Fruit fly (Drosophila melanogaster): ENCODE measurements around the gene moody.

The moody gene

dm6 chrX:2050070-2050899 lies at the start of gene moody:
TSS of gene moody (minus strand) at chrX:2050120.
- TF ChIP-seq psq (optimal IDR thresholded peaks at IDR 0.05): no peak
- TF ChIP-seq insv (optimal IDR thresholded peaks at IDR 0.05): no peak
- TF ChIP-seq Sin3A (optimal IDR thresholded peaks at IDR 0.05): no peak
- no peak for TF ChIP-seq h (optimal IDR thresholded peaks at IDR 0.05)
- TF ChIP-seq ttk (optimal IDR thresholded peaks at IDR 0.05): no peak
- no peak for TF ChIP-seq Myc (optimal IDR thresholded peaks at IDR 0.05)

DNA sequence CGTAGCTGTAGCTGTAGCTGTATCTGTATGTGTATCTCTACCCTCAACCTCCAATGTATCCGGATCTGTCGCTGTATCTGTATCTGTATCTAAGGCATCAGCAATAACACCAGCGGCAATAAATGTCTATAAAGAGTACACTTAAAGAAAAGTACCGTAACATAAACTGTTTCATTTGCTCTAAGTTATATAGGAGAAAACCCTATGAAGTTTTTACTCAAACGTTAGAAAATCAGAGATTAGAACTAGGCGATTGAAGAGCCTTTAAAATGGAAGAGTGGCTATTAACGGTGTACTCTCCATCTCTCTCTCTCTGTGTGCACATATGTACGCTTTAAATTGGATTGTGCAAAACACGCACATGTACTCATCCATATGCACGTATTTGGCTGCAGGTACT lies 48.3 kb upstream of the moody start:
- TF ChIP-seq ttk (optimal IDR thresholded peaks at IDR 0.05): no peak
- no peak for TF ChIP-seq h (optimal IDR thresholded peaks at IDR 0.05)
- no peak for TF ChIP-seq Sin3A (optimal IDR thresholded peaks at IDR 0.05)
- no peak for TF ChIP-seq psq (optimal IDR thresholded peaks at IDR 0.05)
- TF ChIP-seq insv (optimal IDR thresholded peaks at IDR 0.05): no peak
- TF ChIP-seq Myc (optimal IDR thresholded peaks at IDR 0.05): no peak

dm6 chrX:2096341-2096740 lies 46.4 kb upstream of the moody start:
- TF ChIP-seq insv (optimal IDR thresholded peaks at IDR 0.05): no peak
- no peak for TF ChIP-seq ttk (optimal IDR thresholded peaks at IDR 0.05)
- no peak for TF ChIP-seq Sin3A (optimal IDR thresholded peaks at IDR 0.05)
- TF ChIP-seq Myc (optimal IDR thresholded peaks at IDR 0.05): no peak
- no peak for TF ChIP-seq psq (optimal IDR thresholded peaks at IDR 0.05)
- TF ChIP-seq h (optimal IDR thresholded peaks at IDR 0.05): no peak

DNA sequence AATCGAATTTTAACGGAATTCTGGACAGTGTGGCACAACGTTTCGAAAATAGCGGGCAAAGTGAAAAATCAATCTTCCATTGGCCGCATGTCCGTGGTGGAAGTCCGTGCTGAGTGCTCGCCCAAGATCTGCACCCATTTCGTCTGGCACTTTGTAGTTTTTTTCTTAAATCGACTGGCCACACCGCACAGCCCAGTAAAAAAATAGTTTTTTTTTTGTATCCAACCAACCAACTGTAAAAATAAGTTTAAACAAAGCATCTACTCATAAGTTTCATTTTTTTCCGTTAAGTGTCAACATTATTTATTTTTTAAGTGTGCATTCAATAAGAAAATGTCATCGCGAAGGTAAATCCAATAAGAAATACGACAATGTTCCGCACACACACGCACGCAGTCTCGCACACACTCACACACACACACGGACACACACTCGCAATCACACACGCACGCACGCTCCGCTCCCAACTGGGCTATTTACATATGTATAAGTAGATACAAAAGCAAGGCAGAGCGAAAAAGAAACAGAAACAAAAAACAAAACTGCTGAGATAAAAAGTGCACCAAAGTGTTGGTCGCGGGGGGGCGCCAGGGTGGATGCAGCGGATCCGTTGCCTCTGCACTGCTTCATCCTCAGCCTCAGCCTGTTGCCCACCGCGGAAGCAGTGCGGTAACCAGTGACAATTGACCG lies 44.3 kb upstream of the moody start, which contains the start of gene csw:
TSS of gene csw (plus strand) at position 163 of the 690 bp plus-strand sequence.
- TF ChIP-seq Sin3A (optimal IDR thresholded peaks at IDR 0.05): no peak
- no peak for TF ChIP-seq Myc (optimal IDR thresholded peaks at IDR 0.05)
- TF ChIP-seq psq (optimal IDR thresholded peaks at IDR 0.05): no peak
- no peak for TF ChIP-seq ttk (optimal IDR thresholded peaks at IDR 0.05)
- TF ChIP-seq insv (optimal IDR thresholded peaks at IDR 0.05): no peak
- no peak for TF ChIP-seq h (optimal IDR thresholded peaks at IDR 0.05)

DNA sequence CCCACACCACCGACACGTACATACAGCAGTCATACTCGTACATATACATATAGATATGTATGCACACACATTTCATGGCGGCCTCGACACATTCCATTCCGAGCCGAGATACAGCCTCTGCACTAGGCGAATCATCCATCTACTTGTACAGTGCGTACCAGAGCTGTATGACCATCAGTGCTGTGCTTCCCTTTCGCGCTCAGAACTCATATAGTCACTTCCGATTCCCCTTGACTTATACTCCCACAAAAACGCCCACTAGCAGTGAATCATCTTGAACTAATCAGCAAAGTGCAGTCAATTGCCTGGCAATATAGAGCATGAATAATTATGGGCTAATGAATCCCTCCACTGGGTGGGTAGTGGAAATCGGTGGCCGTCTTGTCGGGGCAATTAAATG lies 39.9 kb upstream of the moody start:
- TF ChIP-seq insv (optimal IDR thresholded peaks at IDR 0.05) (no peak), Myc (optimal IDR thresholded peaks at IDR 0.05) (no peak), Sin3A (optimal IDR thresholded peaks at IDR 0.05) (no peak), ttk (optimal IDR thresholded peaks at IDR 0.05) (no peak), h (optimal IDR thresholded peaks at IDR 0.05) (no peak), psq (optimal IDR thresholded peaks at IDR 0.05) (no peak)

DNA sequence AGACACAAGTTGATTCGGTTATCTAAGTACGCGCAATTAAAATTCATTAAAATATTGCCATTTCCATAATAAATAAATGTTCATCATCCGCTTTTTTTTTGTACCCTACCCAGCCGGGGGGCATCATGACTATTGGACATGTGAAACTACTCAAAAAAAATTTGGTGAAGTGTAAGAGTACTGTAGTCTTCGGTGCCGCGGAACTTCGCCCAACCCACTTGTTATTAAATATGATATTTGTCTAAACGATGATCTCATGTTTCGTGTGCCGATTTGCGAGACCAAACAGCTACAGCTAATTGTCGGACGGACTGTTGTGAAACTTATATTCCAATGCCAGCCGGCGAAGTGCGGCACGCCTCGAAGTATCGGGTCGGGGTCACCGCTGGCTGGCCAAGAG lies 38.9 kb upstream of the moody start:
- TF ChIP-seq psq (optimal IDR thresholded peaks at IDR 0.05): no peak
- TF ChIP-seq h (optimal IDR thresholded peaks at IDR 0.05): no peak
- no peak for TF ChIP-seq insv (optimal IDR thresholded peaks at IDR 0.05)
- TF ChIP-seq ttk (optimal IDR thresholded peaks at IDR 0.05): no peak
- no peak for TF ChIP-seq Sin3A (optimal IDR thresholded peaks at IDR 0.05)
- no peak for TF ChIP-seq Myc (optimal IDR thresholded peaks at IDR 0.05)

DNA sequence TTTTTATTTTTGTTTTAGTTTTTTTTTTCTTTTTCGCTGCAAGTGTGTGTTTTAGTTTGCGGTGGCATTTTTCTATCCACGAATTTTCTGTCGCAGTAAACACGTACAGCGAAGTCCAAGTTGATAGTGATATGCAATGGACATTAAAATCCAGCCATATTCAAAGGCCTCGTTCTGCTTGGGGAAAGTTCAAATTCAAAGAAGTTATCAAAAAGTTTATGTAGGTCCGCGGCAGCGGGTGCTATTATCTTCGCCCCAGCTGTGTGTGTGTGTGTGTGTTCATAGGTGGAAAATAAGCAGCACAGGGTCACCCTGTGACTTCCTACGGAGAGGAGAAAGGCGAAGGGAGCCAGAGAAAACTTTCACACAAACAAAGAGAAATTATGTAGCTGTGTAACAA lies 37.6 kb upstream of the moody start:
- no peak for TF ChIP-seq psq (optimal IDR thresholded peaks at IDR 0.05)
- no peak for TF ChIP-seq insv (optimal IDR thresholded peaks at IDR 0.05)
- no peak for TF ChIP-seq h (optimal IDR thresholded peaks at IDR 0.05)
- no peak for TF ChIP-seq ttk (optimal IDR thresholded peaks at IDR 0.05)
- no peak for TF ChIP-seq Sin3A (optimal IDR thresholded peaks at IDR 0.05)
- TF ChIP-seq Myc (optimal IDR thresholded peaks at IDR 0.05): no peak

dm6 chrX:2083678-2084162 lies 33.8 kb upstream of the moody start:
- TF ChIP-seq Myc (optimal IDR thresholded peaks at IDR 0.05) (no peak), ttk (optimal IDR thresholded peaks at IDR 0.05) (no peak), psq (optimal IDR thresholded peaks at IDR 0.05) (no peak), Sin3A (optimal IDR thresholded peaks at IDR 0.05) (no peak), h (optimal IDR thresholded peaks at IDR 0.05) (no peak), insv (optimal IDR thresholded peaks at IDR 0.05) (no peak)

DNA sequence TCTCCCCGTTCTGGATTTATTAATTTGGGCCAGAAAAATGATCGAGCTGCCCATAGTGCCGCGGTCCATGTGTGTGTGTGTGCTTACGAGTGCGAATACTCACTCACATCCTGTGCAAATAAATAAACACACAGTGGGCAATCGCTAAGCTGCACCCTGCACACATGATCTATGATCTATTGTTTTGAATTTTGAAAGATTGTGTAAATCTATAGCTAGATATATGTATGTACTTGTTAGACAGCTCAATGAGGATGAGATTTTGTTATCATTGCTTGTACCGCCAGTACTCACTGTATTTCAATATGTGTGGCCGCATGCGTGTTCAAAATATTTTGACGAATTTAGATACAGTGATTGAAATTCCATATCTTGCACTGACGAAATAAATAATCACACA lies 33.2 kb upstream of the moody start:
- no peak for TF ChIP-seq psq (optimal IDR thresholded peaks at IDR 0.05)
- no peak for TF ChIP-seq h (optimal IDR thresholded peaks at IDR 0.05)
- no peak for TF ChIP-seq Myc (optimal IDR thresholded peaks at IDR 0.05)
- TF ChIP-seq Sin3A (optimal IDR thresholded peaks at IDR 0.05): no peak
- no peak for TF ChIP-seq ttk (optimal IDR thresholded peaks at IDR 0.05)
- TF ChIP-seq insv (optimal IDR thresholded peaks at IDR 0.05): no peak

DNA sequence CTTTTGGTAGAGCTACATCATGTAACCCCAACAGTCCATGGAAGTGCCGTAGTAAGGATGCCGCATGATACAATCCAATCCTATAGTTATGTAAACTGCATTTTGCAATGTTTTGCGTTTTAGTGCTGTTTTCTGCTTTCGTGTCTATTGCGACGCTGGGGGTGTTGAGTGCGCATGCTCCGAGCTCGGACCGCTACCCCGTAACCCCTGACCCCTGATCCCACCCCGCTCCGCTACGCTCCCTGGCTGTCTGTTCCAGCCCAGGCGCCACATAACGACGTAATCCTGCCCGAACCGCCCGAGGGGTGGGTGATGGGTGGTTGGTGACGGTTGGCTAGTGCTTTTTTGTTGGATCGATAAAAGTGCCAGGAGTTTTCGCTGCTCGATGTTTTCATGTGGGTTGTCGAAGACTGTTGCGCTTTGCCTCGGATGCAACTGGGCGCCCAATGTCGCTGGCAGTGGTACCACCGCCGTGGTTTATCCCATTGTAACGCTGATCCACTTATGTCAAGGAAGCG lies 32.0 kb upstream of the moody start:
- TF ChIP-seq Sin3A (optimal IDR thresholded peaks at IDR 0.05) (no peak), ttk (optimal IDR thresholded peaks at IDR 0.05) (no peak), Myc (optimal IDR thresholded peaks at IDR 0.05) (no peak), h (optimal IDR thresholded peaks at IDR 0.05) (no peak), psq (optimal IDR thresholded peaks at IDR 0.05) (no peak), insv (optimal IDR thresholded peaks at IDR 0.05) (no peak)

DNA sequence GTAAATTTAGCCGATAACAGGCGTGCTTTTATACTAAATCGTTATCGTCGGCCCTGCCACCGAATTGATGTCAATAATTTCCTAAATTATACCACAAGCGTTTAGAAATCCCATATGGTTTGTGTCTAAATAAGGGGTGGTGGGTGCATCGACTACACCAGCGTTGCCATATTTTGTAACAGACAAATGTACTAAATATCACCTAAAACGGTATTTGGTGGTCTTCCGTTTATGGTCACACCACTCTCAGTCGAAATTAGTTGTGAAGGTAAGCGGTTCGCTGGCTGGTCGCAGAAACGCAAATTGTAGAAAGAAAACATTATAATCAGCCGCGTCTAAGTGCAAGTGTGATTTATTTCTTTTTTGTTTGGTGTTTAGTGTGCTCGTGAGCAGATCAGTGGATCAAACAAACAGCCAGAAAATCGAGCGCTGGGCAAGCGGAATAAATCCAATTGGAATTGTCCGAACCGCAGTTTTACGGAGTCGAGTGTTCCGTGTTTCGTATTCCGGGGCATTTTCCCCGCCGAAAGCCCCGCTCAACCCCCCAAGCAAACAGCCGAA lies 30.5 kb upstream of the moody start, which contains the start of the genes CG16903 and Unc-76:
TSS of gene CG16903 (minus strand) at position 39 of the 561 bp plus-strand sequence.
TSS of gene Unc-76 (plus strand) at position 244 of the 561 bp plus-strand sequence.
- TF ChIP-seq h (optimal IDR thresholded peaks at IDR 0.05) (no peak), psq (optimal IDR thresholded peaks at IDR 0.05) (no peak), Sin3A (optimal IDR thresholded peaks at IDR 0.05) (no peak), ttk (optimal IDR thresholded peaks at IDR 0.05) (no peak), Myc (optimal IDR thresholded peaks at IDR 0.05) (no peak), insv (optimal IDR thresholded peaks at IDR 0.05) (no peak)

All from Kc167 (cell line).